Fruit fly (Drosophila melanogaster) whole organism, embryonic: ENCODE measurements around the gene ry.

Experiments used
- Blimp-1 ChIP-seq: fragments of 200-800 bp; sonication (Bioruptor generic); optimal IDR thresholded peaks from 3 replicates; lab custom pipeline; 2018; ENCODE audit warnings: missing biosample characterization, missing genetic modification characterization, mild to moderate bottlenecking, moderate library complexity, missing genetic modification reagents
- CG10209 ChIP-seq: fragments of 200-800 bp; sonication (Bioruptor generic); optimal IDR thresholded peaks from 3 replicates; lab custom pipeline; 2017; ENCODE audit warnings: missing biosample characterization, mild to moderate bottlenecking, missing genetic modification characterization, missing genetic modification reagents
- CG10431 ChIP-seq: fragments of 200-800 bp; sonication (Bioruptor generic); optimal IDR thresholded peaks from 3 replicates; lab custom pipeline; 2018; ENCODE audit warnings: missing biosample characterization, mild to moderate bottlenecking, missing genetic modification characterization
- CG11398 ChIP-seq: fragments of 200-800 bp; sonication (Bioruptor generic); optimal IDR thresholded peaks from 2 replicates; lab custom pipeline; 2016; ENCODE audit warnings: missing biosample characterization, missing genetic modification characterization
- CG11695 ChIP-seq: fragments of 200-800 bp; sonication (Bioruptor generic); IDR thresholded peaks from 3 replicates; pipeline ENCODE4 v1.3.6; 2022; ENCODE audit warnings: missing biosample characterization, missing genetic modification characterization
- CG11723 ChIP-seq: fragments of 200-800 bp; sonication (Bioruptor generic); optimal IDR thresholded peaks from 2 replicates; lab custom pipeline; 2017; ENCODE audit warnings: missing biosample characterization, mild to moderate bottlenecking, missing genetic modification characterization
- CG12155 ChIP-seq: fragments of 200-800 bp; sonication (Bioruptor generic); optimal IDR thresholded peaks from 3 replicates; lab custom pipeline; 2016; ENCODE audit warnings: missing biosample characterization, missing genetic modification characterization
- CG12299 ChIP-seq: fragments of 200-800 bp; sonication (Bioruptor generic); optimal IDR thresholded peaks from 2 replicates; lab custom pipeline; 2018; ENCODE audit warnings: missing biosample characterization, mild to moderate bottlenecking, missing genetic modification characterization
- CG13123 ChIP-seq: fragments of 200-800 bp; sonication (Bioruptor generic); optimal IDR thresholded peaks from 2 replicates; lab custom pipeline; 2016; ENCODE audit warnings: missing biosample characterization, missing genetic modification characterization
- CG14014 ChIP-seq: fragments of 200-800 bp; sonication (Bioruptor generic); IDR thresholded peaks from 2 replicates; pipeline ENCODE4 v1.3.6; 2022; ENCODE audit warnings: missing biosample characterization, missing genetic modification characterization
- CG14667 ChIP-seq: fragments of 200-800 bp; sonication (Bioruptor generic); IDR thresholded peaks from 2 replicates; pipeline ENCODE4 v1.3.6; 2022; ENCODE audit warnings: missing biosample characterization, missing genetic modification characterization
- CG15011 ChIP-seq: fragments of 200-800 bp; sonication (Bioruptor generic); optimal IDR thresholded peaks from 3 replicates; lab custom pipeline; 2018; ENCODE audit warnings: missing biosample characterization, mild to moderate bottlenecking, missing genetic modification characterization
- CG16863 ChIP-seq: fragments of 200-800 bp; sonication (Bioruptor generic); optimal IDR thresholded peaks from 3 replicates; lab custom pipeline; 2016; ENCODE audit warnings: missing biosample characterization, missing genetic modification characterization
- CG18262 ChIP-seq: fragments of 200-800 bp; optimal IDR thresholded peaks from 3 replicates; lab custom pipeline; 2019; ENCODE audit warnings: missing biosample characterization, mild to moderate bottlenecking, missing genetic modification characterization, moderate library complexity
- CG18476 ChIP-seq: fragments of 200-800 bp; sonication (Bioruptor generic); optimal IDR thresholded peaks from 2 replicates; lab custom pipeline; 2016; ENCODE audit warnings: missing biosample characterization, mild to moderate bottlenecking, missing genetic modification characterization
- CG2199 ChIP-seq: fragments of 200-800 bp; sonication (Bioruptor generic); IDR thresholded peaks from 3 replicates; pipeline ENCODE4 v1.3.6; 2022; ENCODE audit warnings: missing biosample characterization, missing genetic modification characterization
- CG2875 ChIP-seq: fragments of 200-800 bp; sonication (Bioruptor generic); optimal IDR thresholded peaks from 2 replicates; lab custom pipeline; 2017; ENCODE audit warnings: missing biosample characterization, mild to moderate bottlenecking, missing genetic modification characterization, missing genetic modification reagents
- CG33213 ChIP-seq: fragments of 200-800 bp; sonication (Bioruptor generic); optimal IDR thresholded peaks from 3 replicates; lab custom pipeline; 2016; ENCODE audit warnings: missing biosample characterization, missing genetic modification characterization
- CG4730 ChIP-seq: fragments of 200-800 bp; sonication (Bioruptor generic); IDR thresholded peaks from 2 replicates; pipeline ENCODE4 v1.3.6; 2022; ENCODE audit warnings: missing biosample characterization, missing genetic modification characterization
- CG4820 ChIP-seq: fragments of 200-800 bp; sonication (Bioruptor generic); optimal IDR thresholded peaks from 3 replicates; lab custom pipeline; 2016; ENCODE audit warnings: missing biosample characterization, missing genetic modification characterization
- CG5953 ChIP-seq: fragments of 200-800 bp; sonication (Bioruptor generic); IDR thresholded peaks from 2 replicates; pipeline ENCODE4 v1.3.6; 2022; ENCODE audit warnings: missing biosample characterization, missing genetic modification characterization
- CG6175 ChIP-seq: fragments of 200-800 bp; sonication (Bioruptor generic); IDR thresholded peaks from 3 replicates; pipeline ENCODE4 v1.3.6; 2022; ENCODE audit warnings: missing biosample characterization, missing genetic modification characterization
- CG7928 ChIP-seq: fragments of 200-800 bp; sonication (Bioruptor generic); optimal IDR thresholded peaks from 2 replicates; lab custom pipeline; 2017; ENCODE audit warnings: missing biosample characterization, mild to moderate bottlenecking, missing genetic modification characterization
- CG9437 ChIP-seq: fragments of 200-800 bp; sonication (Bioruptor generic); optimal IDR thresholded peaks from 2 replicates; lab custom pipeline; 2018; ENCODE audit warnings: missing biosample characterization, mild to moderate bottlenecking, missing genetic modification characterization
- CG9932 ChIP-seq: fragments of 200-800 bp; sonication (Bioruptor generic); IDR thresholded peaks from 2 replicates; pipeline ENCODE4 v1.3.6; 2022; ENCODE audit warnings: missing biosample characterization, missing genetic modification characterization
- CkIIα-i1 ChIP-seq: fragments of 200-800 bp; sonication (Bioruptor generic); IDR thresholded peaks from 2 replicates; pipeline ENCODE4 v1.3.6; 2022; ENCODE audit warnings: missing biosample characterization, missing genetic modification characterization
- D19B ChIP-seq: fragments of 200-800 bp; sonication (Bioruptor generic); optimal IDR thresholded peaks from 2 replicates; lab custom pipeline; 2017; ENCODE audit warnings: missing biosample characterization, mild to moderate bottlenecking, missing genetic modification characterization
- Ets65A ChIP-seq: fragments of 200-800 bp; sonication (Bioruptor generic); peaks from one replicate; lab custom pipeline; 2016; ENCODE audit warnings: missing biosample characterization, missing genetic modification characterization
- Ets97D ChIP-seq: fragments of 200-800 bp; sonication (Bioruptor generic); optimal IDR thresholded peaks from 3 replicates; lab custom pipeline; 2016; ENCODE audit warnings: missing biosample characterization, missing genetic modification characterization
- HHEX ChIP-seq: fragments of 200-800 bp; sonication (Bioruptor generic); optimal IDR thresholded peaks from 3 replicates; lab custom pipeline; 2017; ENCODE audit warnings: missing biosample characterization, mild to moderate bottlenecking, missing genetic modification characterization, missing genetic modification reagents
- Hmr ChIP-seq: fragments of 200-800 bp; sonication (Bioruptor generic); optimal IDR thresholded peaks from 3 replicates; lab custom pipeline; 2017; ENCODE audit warnings: mild to moderate bottlenecking, missing biosample characterization, missing genetic modification reagents, missing genetic modification characterization
- Pdp1 ChIP-seq, 2 experiments: fragments of 200-800 bp; sonication (Bioruptor generic); optimal IDR thresholded peaks; 3 replicates each; lab custom pipeline; 2016; ENCODE audit warnings: missing biosample characterization in 2 of 2, missing genetic modification characterization in 2 of 2, mild to moderate bottlenecking in 1 of 2, moderate library complexity in 1 of 2
- Sox100B ChIP-seq: fragments of 200-800 bp; sonication (Bioruptor generic); optimal IDR thresholded peaks from 3 replicates; lab custom pipeline; 2018; ENCODE audit warnings: missing biosample characterization, mild to moderate bottlenecking, missing genetic modification characterization
- ara ChIP-seq: fragments of 200-800 bp; sonication (Bioruptor generic); IDR thresholded peaks from 2 replicates; pipeline ENCODE4 v1.3.6; 2022; ENCODE audit warnings: missing biosample characterization, missing genetic modification characterization
- btn ChIP-seq: fragments of 200-800 bp; sonication (Bioruptor generic); optimal IDR thresholded peaks from 2 replicates; lab custom pipeline; 2016; ENCODE audit warnings: missing biosample characterization, missing genetic modification characterization
- corto ChIP-seq: fragments of 200-800 bp; sonication (Bioruptor generic); optimal IDR thresholded peaks from 2 replicates; lab custom pipeline; 2016; ENCODE audit warnings: missing biosample characterization, mild to moderate bottlenecking, missing genetic modification characterization, moderate library complexity
- dpn ChIP-seq, 2 experiments: fragments of 200-800 bp; sonication (Bioruptor generic); optimal IDR thresholded peaks; 3 replicates each; lab custom pipeline; 2016; ENCODE audit warnings: missing biosample characterization in 2 of 2, missing genetic modification characterization in 2 of 2
- emc ChIP-seq: fragments of 200-800 bp; sonication (Bioruptor generic); optimal IDR thresholded peaks from 2 replicates; lab custom pipeline; 2016; ENCODE audit warnings: missing biosample characterization, missing genetic modification characterization
- eve ChIP-seq, 2 experiments: fragments of >200 bp; optimal IDR thresholded peaks; 2 replicates each; lab custom pipeline; 2017; ENCODE audit warnings: missing biosample characterization in 2 of 2, missing genetic modification characterization in 2 of 2
- inv ChIP-seq: fragments of 200-800 bp; sonication (Bioruptor generic); IDR thresholded peaks from 2 replicates; pipeline ENCODE4 v1.3.6; 2022; ENCODE audit warnings: missing biosample characterization, missing genetic modification characterization; ENCODE audit not compliant: partially characterized antibody
- luna ChIP-seq: fragments of 200-800 bp; sonication (Bioruptor generic); optimal IDR thresholded peaks from 2 replicates; lab custom pipeline; 2016; ENCODE audit warnings: missing biosample characterization, missing genetic modification characterization
- p53 ChIP-seq: fragments of 200-800 bp; sonication (Bioruptor generic); optimal IDR thresholded peaks from 2 replicates; lab custom pipeline; 2016; ENCODE audit warnings: missing biosample characterization, missing genetic modification characterization
- pb ChIP-seq: fragments of 200-800 bp; sonication (Bioruptor generic); optimal IDR thresholded peaks from 3 replicates; lab custom pipeline; 2016; ENCODE audit warnings: missing biosample characterization, missing genetic modification characterization
- pros ChIP-seq: fragments of 200-800 bp; sonication (Bioruptor generic); optimal IDR thresholded peaks from 3 replicates; lab custom pipeline; 2019; ENCODE audit warnings: missing biosample characterization, mild to moderate bottlenecking, missing genetic modification characterization, moderate library complexity
- sens-2 ChIP-seq: fragments of 200-800 bp; sonication (Bioruptor generic); IDR thresholded peaks from 2 replicates; pipeline ENCODE4 v1.3.6; 2022; ENCODE audit warnings: missing biosample characterization, missing genetic modification characterization
- sr ChIP-seq: fragments of 200-800 bp; sonication (Bioruptor generic); IDR thresholded peaks from 3 replicates; pipeline ENCODE4 v1.3.6; 2022; ENCODE audit warnings: missing biosample characterization, missing genetic modification characterization
- tna ChIP-seq: fragments of 200-800 bp; sonication (Bioruptor generic); IDR thresholded peaks from 2 replicates; pipeline ENCODE4 v1.3.6; 2022; ENCODE audit warnings: missing biosample characterization, missing genetic modification characterization; ENCODE audit not compliant: partially characterized antibody
- trh ChIP-seq: fragments of 200-800 bp; sonication (Bioruptor generic); optimal IDR thresholded peaks from 2 replicates; lab custom pipeline; 2016; ENCODE audit warnings: missing biosample characterization, missing genetic modification characterization
- tx ChIP-seq: fragments of 200-800 bp; sonication (Bioruptor generic); optimal IDR thresholded peaks from 2 replicates; lab custom pipeline; 2016; ENCODE audit warnings: missing biosample characterization, missing genetic modification characterization
- wdn ChIP-seq: fragments of 200-800 bp; sonication (Bioruptor generic); IDR thresholded peaks from 2 replicates; pipeline ENCODE4 v1.3.6; 2022; ENCODE audit warnings: missing biosample characterization, missing genetic modification characterization
- wek ChIP-seq: fragments of 200-800 bp; sonication (Bioruptor generic); optimal IDR thresholded peaks from 3 replicates; lab custom pipeline; 2018; ENCODE audit warnings: missing biosample characterization, mild to moderate bottlenecking, missing genetic modification characterization, moderate library complexity

ry gene

DNA sequence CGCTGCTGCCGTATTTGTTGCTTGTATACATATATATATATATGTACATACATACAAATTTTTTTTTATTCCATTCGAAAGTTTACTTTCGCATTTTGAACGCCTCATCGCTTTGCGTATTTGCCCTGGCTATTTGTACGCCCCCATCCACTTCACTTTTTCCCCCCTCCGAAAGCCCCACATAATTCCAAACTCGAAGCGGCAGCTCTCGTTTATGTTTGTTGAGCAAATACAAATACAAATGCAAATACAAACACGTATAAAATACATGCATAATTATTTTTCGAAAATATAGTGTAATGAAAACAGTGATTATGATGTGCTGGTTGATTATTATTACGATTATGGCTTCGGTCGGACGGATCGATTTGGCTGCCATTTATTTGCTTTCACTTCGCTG, 35.7 kb downstream of the ry start (continued):
- peak; percentile 86 for TF ChIP-seq CG18262 (tag; lab: Kevin White, UChicago)
- peak; percentile 6; the same call in 1 of the 2 replicates for TF ChIP-seq CG14014 (GFP tag; lab: Robert Waterston, UW)
- TF ChIP-seq CG18476: peak; percentile 76
- no peak for TF ChIP-seq Ets65A (GFP tag; lab: Kevin White, UChicago)
- peak; percentile 76 for TF ChIP-seq CG11398 (GFP tag; lab: Kevin White, UChicago)
- peak; percentile 97 for TF ChIP-seq CG2875 (GFP tag; lab: Kevin White, UChicago)
- TF ChIP-seq CG12299: peak; percentile 74
- peak; percentile 92 for TF ChIP-seq CG10209 (GFP tag; lab: Kevin White, UChicago)
- TF ChIP-seq inv (GFP tag; lab: Robert Waterston, UW): no peak
- TF ChIP-seq CG16863: peak; percentile 77
- TF ChIP-seq p53 (GFP tag; lab: Kevin White, UChicago): peak; percentile 79
- peak; percentile 27 for TF ChIP-seq Ets97D (GFP tag; lab: Kevin White, UChicago)
- TF ChIP-seq Blimp-1 (GFP tag; lab: Kevin White, UChicago): peak; percentile 95
- TF ChIP-seq D19B (GFP tag; lab: Kevin White, UChicago): peak; percentile 28
- TF ChIP-seq CG2199 (GFP tag; lab: Robert Waterston, UW): peak; percentile 59; the same call in 1 of the 3 replicates
- TF ChIP-seq tna: no peak
- peak; percentile 55 for TF ChIP-seq CG7928 (GFP tag; lab: Kevin White, UChicago)
- TF ChIP-seq trh (GFP tag; lab: Kevin White, UChicago): peak; percentile 90
- TF ChIP-seq CG4730 (GFP tag; lab: Robert Waterston, UW): no peak
- no peak for TF ChIP-seq CG14667 (GFP tag; lab: Robert Waterston, UW)
- TF ChIP-seq sr: peak; percentile 77
- peak; percentile 87 for TF ChIP-seq CG33213 (GFP tag; lab: Kevin White, UChicago)
- TF ChIP-seq CG15011 (GFP tag; lab: Kevin White, UChicago): peak; percentile 95
- peak; percentile 80 for TF ChIP-seq CG13123
- peak; percentile 84 for TF ChIP-seq btn
- peak; percentile 95 for TF ChIP-seq Sox100B (GFP tag; lab: Kevin White, UChicago)
- TF ChIP-seq CG9437 (GFP tag; lab: Kevin White, UChicago): peak; percentile 27
- peak; percentile 62 to 65 for TF ChIP-seq dpn (GFP tag; optimal IDR thresholded peaks at IDR 0.05; lab: Kevin White, UChicago)
- TF ChIP-seq CG9932 (GFP tag; lab: Robert Waterston, UW): no peak
- TF ChIP-seq corto (GFP tag; lab: Kevin White, UChicago): no peak
- peak; percentile 86 for TF ChIP-seq ara
- peak; percentile 93 for TF ChIP-seq wek
- peak; percentile 91 for TF ChIP-seq CG11723 (GFP tag; lab: Kevin White, UChicago)
- peak; percentile 47; the same call in 1 of the 2 replicates for TF ChIP-seq sens-2 (GFP tag; lab: Robert Waterston, UW)
- no peak for TF ChIP-seq eve (GFP tag; optimal IDR thresholded peaks at IDR 0.05; lab: Kevin White, UChicago)
- no peak for TF ChIP-seq wdn (GFP tag; lab: Robert Waterston, UW)
- TF ChIP-seq CG12155 (GFP tag; lab: Kevin White, UChicago): peak; percentile 62
- peak; percentile 88 for TF ChIP-seq CG4820 (GFP tag; lab: Kevin White, UChicago)
- TF ChIP-seq Hmr (GFP tag; lab: Kevin White, UChicago): peak; percentile 83
- peak; percentile 34; the same call in 1 of the 3 replicates for TF ChIP-seq CG11695
- TF ChIP-seq Pdp1 (GFP tag; optimal IDR thresholded peaks at IDR 0.05; lab: Kevin White, UChicago): peak; percentile 52 to 71
- no peak for TF ChIP-seq CG6175 (GFP tag; lab: Robert Waterston, UW)
- peak; percentile 74 for TF ChIP-seq CG10431 (GFP tag; lab: Kevin White, UChicago)
- no peak for TF ChIP-seq pros (GFP tag; lab: Kevin White, UChicago)
- peak; percentile 71 for TF ChIP-seq CG5953
- peak; percentile 89 for TF ChIP-seq HHEX (GFP tag; lab: Kevin White, UChicago)
- peak; percentile 21 for TF ChIP-seq tx (GFP tag; lab: Kevin White, UChicago)
- peak; percentile 56 for TF ChIP-seq pb (GFP tag; lab: Kevin White, UChicago)
- no peak for TF ChIP-seq emc
- TF ChIP-seq CkIIα-i1 (GFP tag; lab: Robert Waterston, UW): no peak
- TF ChIP-seq luna (GFP tag; lab: Kevin White, UChicago): no peak
